Worm (Caenorhabditis elegans) whole organism, L4 larva: Measurements from ENCODE around the gene fos-1.
A peak's percentile ranks its signal among the peaks of the same experiment; 100 is the strongest.

Experiments used
- F10B5.3 ChIP-seq: sonication (generic microtip); optimal IDR thresholded peaks from 2 replicates; lab custom pipeline; 2016; ENCODE audit warnings: mild to moderate bottlenecking, missing genetic modification characterization, missing compliant biosample characterization
- F26F4.8 ChIP-seq: fragments of 200-800 bp; sonication (Bioruptor generic); conservative IDR thresholded peaks from 2 replicates; pipeline ENCODE4 v1.3.6; 2022; ENCODE audit warnings: missing genetic modification characterization, missing compliant biosample characterization
- F49E8.2 ChIP-seq: sonication (generic microtip); optimal IDR thresholded peaks from 2 replicates; lab custom pipeline; 2016; ENCODE audit warnings: missing compliant biosample characterization, mild to moderate bottlenecking, missing genetic modification characterization, borderline replicate concordance
- Y105C5A.15 ChIP-seq: fragments of 200-800 bp; sonication (Bioruptor generic); IDR thresholded peaks from 2 replicates; pipeline ENCODE4 v1.3.6; 2022; ENCODE audit warnings: missing genetic modification characterization, missing compliant biosample characterization
- ZK546.5 ChIP-seq, 2 experiments: sonication (generic microtip); optimal IDR thresholded peaks; 2 replicates each; lab custom pipeline; 2017; ENCODE audit warnings: missing biosample characterization in 2 of 2, missing genetic modification characterization in 2 of 2
- aha-1 ChIP-seq: fragments of 150-350 bp; peaks from one replicate; lab custom pipeline; 2014; ENCODE audit warnings: missing biosample characterization, missing genetic modification characterization
- ama-1 ChIP-seq: fragments of 150-350 bp; optimal IDR thresholded peaks from 2 replicates; lab custom pipeline; 2014; ENCODE audit warnings: inconsistent platforms, mixed read lengths
- arid-1 ChIP-seq: fragments of 200-800 bp; sonication (Bioruptor generic); conservative IDR thresholded peaks from 2 replicates; pipeline ENCODE4 v1.3.6; 2022; ENCODE audit warnings: missing genetic modification reagents, missing genetic modification characterization, missing compliant biosample characterization
- ceh-20 ChIP-seq: fragments of 200-800 bp; sonication (Bioruptor generic); IDR thresholded peaks from 2 replicates; pipeline ENCODE4 v1.3.6; 2022; ENCODE audit warnings: missing genetic modification reagents, missing genetic modification characterization, missing compliant biosample characterization
- ceh-28 ChIP-seq: fragments of 150-350 bp; optimal IDR thresholded peaks from 2 replicates; lab custom pipeline; 2014; ENCODE audit warnings: missing biosample characterization, missing genetic modification reagents, missing genetic modification characterization
- ceh-32 ChIP-seq: sonication (generic microtip); optimal IDR thresholded peaks from 2 replicates; lab custom pipeline; 2016; ENCODE audit warnings: mild to moderate bottlenecking, missing genetic modification characterization, missing compliant biosample characterization; ENCODE audit not compliant: poor library complexity
- ceh-44 ChIP-seq: fragments of 200-800 bp; sonication (Bioruptor generic); IDR thresholded peaks from 2 replicates; pipeline ENCODE4 v1.3.6; 2022; ENCODE audit warnings: missing genetic modification reagents, missing genetic modification characterization, missing compliant biosample characterization
- daf-16 ChIP-seq, 3 experiments: sonication (generic microtip); optimal IDR thresholded peaks; 2 replicates each; lab custom pipeline; 2016 to 2017; ENCODE audit warnings: missing genetic modification characterization in 3 of 3, missing genetic modification reagents in 3 of 3, mild to moderate bottlenecking in 2 of 3, missing compliant biosample characterization in 2 of 3, missing biosample characterization in 1 of 3, moderate library complexity in 1 of 3
- daf-19 ChIP-seq: fragments of 200-800 bp; sonication (Bioruptor generic); conservative IDR thresholded peaks from 2 replicates; pipeline ENCODE4 v1.3.6; 2022; ENCODE audit warnings: missing genetic modification characterization, missing compliant biosample characterization
- daf-8 ChIP-seq: fragments of 200-800 bp; sonication (Bioruptor generic); IDR thresholded peaks from 2 replicates; pipeline ENCODE4 v1.3.6; 2022; ENCODE audit warnings: missing genetic modification characterization, missing compliant biosample characterization
- dmd-6 ChIP-seq: fragments of 200-800 bp; sonication (Bioruptor generic); IDR thresholded peaks from 2 replicates; pipeline ENCODE4 v1.3.6; 2022; ENCODE audit warnings: missing genetic modification reagents, missing genetic modification characterization, missing compliant biosample characterization
- dpl-1 ChIP-seq: fragments of 150-350 bp; optimal IDR thresholded peaks from 2 replicates; lab custom pipeline; 2014; ENCODE audit warnings: missing biosample characterization, missing genetic modification reagents, missing genetic modification characterization
- hif-1 ChIP-seq, 2 experiments: sonication (generic microtip); optimal IDR thresholded peaks; 2 replicates each; lab custom pipeline; 2016 to 2017; ENCODE audit warnings: missing compliant biosample characterization in 2 of 2, missing genetic modification characterization in 2 of 2, missing genetic modification reagents in 2 of 2, missing genotype in 2 of 2, mild to moderate bottlenecking in 1 of 2
- hlh-30 ChIP-seq: sonication (generic microtip); optimal IDR thresholded peaks from 2 replicates; lab custom pipeline; 2017; ENCODE audit warnings: antibody characterized with exemption, mild to moderate bottlenecking, missing genetic modification characterization, missing compliant biosample characterization; ENCODE audit not compliant: insufficient read depth
- hmg-1.1 ChIP-seq: fragments of 200-800 bp; sonication (Bioruptor generic); IDR thresholded peaks from 2 replicates; pipeline ENCODE4 v1.3.6; 2022; ENCODE audit warnings: missing genetic modification reagents, missing genetic modification characterization, missing compliant biosample characterization
- lin-39 ChIP-seq: fragments of 150-350 bp; optimal IDR thresholded peaks from 2 replicates; lab custom pipeline; 2014; ENCODE audit warnings: missing biosample characterization, missing genetic modification reagents, missing genetic modification characterization
- lsy-2 ChIP-seq, 2 experiments: fragments of 150-350 bp in 1 of 2; sonication (generic microtip) in 1 of 2; optimal IDR thresholded peaks; 2 replicates each; lab custom pipeline; 2014 to 2017; ENCODE audit warnings: missing biosample characterization in 2 of 2, missing genetic modification characterization in 2 of 2
- madf-5 ChIP-seq, 2 experiments: fragments of 200-800 bp; sonication (Bioruptor generic); IDR thresholded peaks; 2 replicates each; pipeline ENCODE4 v1.3.6; 2022; ENCODE audit warnings: missing compliant biosample characterization in 2 of 2, missing genetic modification characterization in 2 of 2
- mdl-1 ChIP-seq, 2 experiments: fragments of 150-350 bp in 1 of 2; sonication (generic microtip) in 1 of 2; optimal IDR thresholded peaks; 2 replicates each; lab custom pipeline; 2014 to 2017; ENCODE audit warnings: missing biosample characterization in 2 of 2, missing genetic modification characterization in 2 of 2
- mdt-29 ChIP-seq: fragments of 200-800 bp; sonication (Bioruptor generic); IDR thresholded peaks from 2 replicates; pipeline ENCODE4 v1.3.6; 2022; ENCODE audit warnings: missing genetic modification reagents, missing genetic modification characterization, missing compliant biosample characterization
- mep-1 ChIP-seq: fragments of 150-350 bp; sonication (generic microtip); optimal IDR thresholded peaks from 3 replicates; lab custom pipeline; 2014; ENCODE audit warnings: missing biosample characterization, missing genetic modification characterization
- mxl-3 ChIP-seq: fragments of 200-800 bp; sonication (Bioruptor generic); optimal IDR thresholded peaks from 2 replicates; lab custom pipeline; 2018; ENCODE audit warnings: mild to moderate bottlenecking, missing genetic modification characterization, missing compliant biosample characterization
- nhr-10 ChIP-seq: fragments of 150-350 bp; optimal IDR thresholded peaks from 2 replicates; lab custom pipeline; 2014; ENCODE audit warnings: missing biosample characterization, missing genetic modification characterization
- nhr-11 ChIP-seq: fragments of 150-350 bp; optimal IDR thresholded peaks from 2 replicates; lab custom pipeline; 2014; ENCODE audit warnings: missing biosample characterization, missing genetic modification characterization
- nhr-237 ChIP-seq: sonication (generic microtip); optimal IDR thresholded peaks from 2 replicates; lab custom pipeline; 2017; ENCODE audit warnings: missing biosample characterization, missing genetic modification characterization
- nhr-25 ChIP-seq: sonication (generic microtip); optimal IDR thresholded peaks from 2 replicates; lab custom pipeline; 2017; ENCODE audit warnings: missing genetic modification characterization, mild to moderate bottlenecking, missing compliant biosample characterization, antibody characterized with exemption, moderate library complexity, borderline replicate concordance; ENCODE audit not compliant: insufficient read depth
- nhr-28 ChIP-seq: fragments of 150-350 bp; optimal IDR thresholded peaks from 2 replicates; lab custom pipeline; 2014; ENCODE audit warnings: missing biosample characterization, missing genetic modification characterization
- nhr-41 ChIP-seq: fragments of 200-800 bp; sonication (Bioruptor generic); IDR thresholded peaks from 2 replicates; pipeline ENCODE4 v1.3.6; 2022; ENCODE audit warnings: missing genetic modification reagents, missing genetic modification characterization, missing compliant biosample characterization
- nhr-6 ChIP-seq: fragments of 150-350 bp; optimal IDR thresholded peaks from 2 replicates; lab custom pipeline; 2014; ENCODE audit warnings: missing biosample characterization, missing genetic modification characterization
- nhr-77 ChIP-seq: fragments of 150-350 bp; optimal IDR thresholded peaks from 2 replicates; lab custom pipeline; 2014; ENCODE audit warnings: missing biosample characterization, missing genetic modification characterization
- rbr-2 ChIP-seq: sonication (generic microtip); optimal IDR thresholded peaks from 2 replicates; lab custom pipeline; 2016; ENCODE audit warnings: missing genotype, missing genetic modification characterization, missing compliant biosample characterization
- set-16 ChIP-seq: fragments of 200-800 bp; sonication (Bioruptor generic); IDR thresholded peaks from 2 replicates; pipeline ENCODE4 v1.3.6; 2022; ENCODE audit warnings: missing genetic modification reagents, missing genetic modification characterization, missing compliant biosample characterization
- snpc-1.2 ChIP-seq: fragments of 200-800 bp; sonication (Bioruptor generic); IDR thresholded peaks from 2 replicates; pipeline ENCODE4 v1.3.6; 2022; ENCODE audit warnings: missing genetic modification reagents, missing genetic modification characterization, missing compliant biosample characterization
- tag-97 ChIP-seq: fragments of 200-800 bp; sonication (Bioruptor generic); IDR thresholded peaks from 2 replicates; pipeline ENCODE4 v1.3.6; 2022; ENCODE audit warnings: missing genetic modification characterization, missing compliant biosample characterization
- unc-130 ChIP-seq: sonication (generic microtip); optimal IDR thresholded peaks from 2 replicates; lab custom pipeline; 2016; ENCODE audit warnings: missing genetic modification reagents, missing genetic modification characterization, missing compliant biosample characterization
- unc-39 ChIP-seq: sonication (generic microtip); optimal IDR thresholded peaks from 2 replicates; lab custom pipeline; 2017; ENCODE audit warnings: missing biosample characterization, missing genetic modification characterization
- unc-62 ChIP-seq, 3 experiments: fragments of 150-350 bp in 1 of 3; sonication (generic microtip); optimal IDR thresholded peaks in 2 of 3; peaks in 1 of 3; 1 replicate in 1 of 3; 2 replicates in 2 of 3; lab custom pipeline; 2014 to 2017; ENCODE audit warnings: missing biosample characterization in 3 of 3, missing genetic modification characterization in 3 of 3, missing genetic modification reagents in 3 of 3, missing genotype in 1 of 3

Gene fos-1

ce11 chrV:6038405-6039151 lies 35.2 kb downstream of the fos-1 start, which contains the start of gene F29G9.1:
TSS of gene F29G9.1 (plus strand) at chrV:6039101.
- TF ChIP-seq set-16 (GFP tag; lab: Robert Waterston, UW): peak; percentile 50; the same call in 1 of the 2 replicates

ce11 chrV:6041375-6041774 lies 38.0 kb downstream of the fos-1 start, which contains the start of gene R01B10.2:
TSS of gene R01B10.2 (minus strand) at chrV:6041475.
- TF ChIP-seq unc-62 (GFP tag; optimal IDR thresholded peaks at IDR 0.05 in 1 of 2; lab: Kevin White, UChicago): peak in 1 of 2 experiments; percentile 71
- TF ChIP-seq unc-62 (tag; optimal IDR thresholded peaks at IDR 0.05; lab: Kevin White, UChicago): no peak
- TF ChIP-seq lin-39 (tag; lab: Kevin White, UChicago): no peak
- TF ChIP-seq tag-97 (GFP tag; lab: Robert Waterston, UW): no peak
- no peak for TF ChIP-seq F26F4.8 (GFP tag; lab: Robert Waterston, UW)

- TF ChIP-seq ama-1 (peak; percentile 24), lsy-2 (tag; optimal IDR thresholded peaks at IDR 0.05; lab: Kevin White, UChicago) (peak in 1 of 2 experiments; percentile 49), rbr-2 (tag; lab: Kevin White, UChicago) (no peak), mdt-29 (GFP tag; lab: Robert Waterston, UW) (no peak), nhr-10 (tag; lab: Kevin White, UChicago) (no peak), mxl-3 (GFP tag; lab: Kevin White, UChicago) (peak; percentile 23), daf-8 (no peak), F49E8.2 (no peak), madf-5 (GFP tag; IDR thresholded peaks at IDR 0.05; lab: Robert Waterston, UW) (no peak), hlh-30 (tag; lab: Kevin White, UChicago) (peak; percentile 87), snpc-1.2 (GFP tag; lab: Robert Waterston, UW) (no peak), ceh-44 (GFP tag; lab: Robert Waterston, UW) (no peak), F10B5.3 (tag; lab: Kevin White, UChicago) (no peak), hmg-1.1 (GFP tag; lab: Robert Waterston, UW) (peak; percentile 64), nhr-11 (tag; lab: Kevin White, UChicago) (no peak), nhr-41 (GFP tag; lab: Robert Waterston, UW) (no peak), nhr-28 (tag; lab: Kevin White, UChicago) (peak; percentile 39), Y105C5A.15 (no peak), unc-39 (tag; lab: Kevin White, UChicago) (no peak), dpl-1 (peak; percentile 80), unc-130 (no peak), nhr-6 (tag; lab: Kevin White, UChicago) (peak; percentile 67), daf-19 (GFP tag; lab: Robert Waterston, UW) (no peak), daf-16 (GFP tag; optimal IDR thresholded peaks at IDR 0.05; lab: Kevin White, UChicago) (peak in 1 of 2 experiments; percentile 76), daf-16 (tag; optimal IDR thresholded peaks at IDR 0.05; lab: Kevin White, UChicago) (peak; percentile 95), aha-1 (tag; lab: Kevin White, UChicago) (no peak), mep-1 (peak; percentile 24), ceh-20 (GFP tag; lab: Robert Waterston, UW) (no peak), dmd-6 (GFP tag; lab: Robert Waterston, UW) (peak; percentile 47), nhr-77 (no peak), nhr-25 (tag; lab: Kevin White, UChicago) (no peak), ceh-28 (tag; lab: Kevin White, UChicago) (peak; percentile 67), arid-1 (no peak), nhr-237 (tag; lab: Kevin White, UChicago) (no peak), ZK546.5 (tag; optimal IDR thresholded peaks at IDR 0.05; lab: Kevin White, UChicago) (no peak), hif-1 (tag; optimal IDR thresholded peaks at IDR 0.05; lab: Kevin White, UChicago) (peak in 1 of 2 experiments; percentile 24), mdl-1 (tag; optimal IDR thresholded peaks at IDR 0.05; lab: Kevin White, UChicago) (peak in 1 of 2 experiments; percentile 38), ceh-32 (tag; lab: Kevin White, UChicago) (no peak)
Measured at ce11 chrV:6043275-6044271, 40.2 kb downstream of the fos-1 start, which contains the start of gene cpi-2. TSS of gene cpi-2 (plus strand) at chrV:6044062.
